Worm (Caenorhabditis elegans) whole organism, L4 larva: ENCODE data around the gene clec-216.

ENCODE experiments used
- aly-2 ChIP-seq: sonication (generic microtip); optimal IDR thresholded peaks from 2 replicates; lab custom pipeline; 2018; ENCODE audit warnings: missing biosample characterization, missing genetic modification characterization
- unc-62 ChIP-seq, 3 experiments: fragments of 150-350 bp in 1 of 3; sonication (generic microtip); optimal IDR thresholded peaks in 2 of 3; peaks in 1 of 3; 1 replicate in 1 of 3; 2 replicates in 2 of 3; lab custom pipeline; 2014 to 2017; ENCODE audit warnings: missing biosample characterization in 3 of 3, missing genetic modification characterization in 3 of 3, missing genetic modification reagents in 3 of 3, missing genotype in 1 of 3

DNA sequence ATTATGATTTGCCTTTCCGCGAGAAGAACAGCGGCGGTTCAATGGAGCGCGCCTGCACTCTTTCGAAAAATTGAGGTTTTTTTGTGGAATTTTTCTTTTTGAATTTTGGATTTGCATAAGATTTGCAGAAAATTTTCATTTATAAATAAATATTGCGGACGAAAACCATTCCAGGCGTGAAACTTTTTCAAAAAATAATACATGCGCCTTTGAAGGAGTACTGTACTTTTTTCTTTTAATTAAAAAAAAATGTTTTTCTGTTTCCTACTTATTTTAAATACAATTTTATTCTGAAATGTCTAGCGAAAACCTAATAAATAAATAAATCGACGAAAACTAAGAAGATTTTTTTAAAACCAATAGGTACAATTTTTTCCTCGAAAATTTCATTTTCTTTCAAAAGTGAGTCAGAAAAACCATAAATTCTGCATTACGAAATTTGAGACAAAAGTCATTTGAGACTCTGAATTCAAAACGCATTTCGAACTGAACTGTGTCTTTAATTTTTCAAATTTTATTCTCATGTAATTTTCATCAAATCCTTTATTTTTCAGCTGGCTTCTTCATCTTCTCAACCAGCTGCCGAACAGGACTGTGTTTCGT, 28.3 kb upstream of the clec-216 start, which contains the start of gene F26D11.1:
- TF ChIP-seq unc-62 (GFP tag; optimal IDR thresholded peaks at IDR 0.05 in 1 of 2; lab: Kevin White, UChicago) (no peak), unc-62 (tag; optimal IDR thresholded peaks at IDR 0.05; lab: Kevin White, UChicago) (no peak), aly-2 (tag; lab: Kevin White, UChicago) (no peak)
